Fruit fly (Drosophila melanogaster) whole organism, embryonic: ENCODE measurements around the gene Fas1.

Experiments used
- CG2129 ChIP-seq: fragments of 200-800 bp; sonication (Bioruptor generic); IDR thresholded peaks from 2 replicates; pipeline ENCODE4 v1.3.6; 2022; ENCODE audit warnings: missing biosample characterization, missing genetic modification characterization; ENCODE audit not compliant: partially characterized antibody
- Lhr ChIP-seq: fragments of 200-800 bp; sonication (Bioruptor generic); optimal IDR thresholded peaks from 3 replicates; lab custom pipeline; 2017; ENCODE audit warnings: mild to moderate bottlenecking, missing biosample characterization, missing genetic modification reagents, missing genetic modification characterization
- Ptx1 ChIP-seq: fragments of 200-800 bp; sonication (Bioruptor generic); IDR thresholded peaks from 2 replicates; pipeline ENCODE4 v1.3.6; 2022; ENCODE audit warnings: missing biosample characterization, missing genetic modification characterization
- al ChIP-seq: fragments of 200-800 bp; sonication (Bioruptor generic); IDR thresholded peaks from 2 replicates; pipeline ENCODE4 v1.3.6; 2022; ENCODE audit warnings: missing biosample characterization, missing genetic modification characterization
- eve ChIP-seq, 2 experiments: fragments of >200 bp; optimal IDR thresholded peaks; 2 replicates each; lab custom pipeline; 2017; ENCODE audit warnings: missing biosample characterization in 2 of 2, missing genetic modification characterization in 2 of 2
- otp ChIP-seq: fragments of 200-800 bp; sonication (Bioruptor generic); IDR thresholded peaks from 3 replicates; pipeline ENCODE4, ENCODE4 v1.3.6; 2022; ENCODE audit warnings: missing biosample characterization, missing genetic modification characterization
- psq ChIP-seq: fragments of 200-800 bp; sonication (Bioruptor generic); optimal IDR thresholded peaks from 2 replicates; lab custom pipeline; 2017; ENCODE audit warnings: missing biosample characterization, missing genetic modification characterization
- ssp ChIP-seq: fragments of 200-800 bp; sonication (Bioruptor generic); IDR thresholded peaks from 2 replicates; pipeline ENCODE4 v1.3.6; 2022; ENCODE audit warnings: missing biosample characterization, missing genetic modification characterization
- tup ChIP-seq: fragments of 200-800 bp; sonication (Bioruptor generic); optimal IDR thresholded peaks from 2 replicates; lab custom pipeline; 2016; ENCODE audit warnings: missing biosample characterization, mild to moderate bottlenecking, missing genetic modification characterization, moderate library complexity

dm6 chr3R:16605929-16606328 is 19.1 kb upstream of the Fas1 start:
- TF ChIP-seq CG2129 (GFP tag; lab: Robert Waterston, UW) (no peak), Lhr (GFP tag; lab: Kevin White, UChicago) (no peak), eve (GFP tag; optimal IDR thresholded peaks at IDR 0.05; lab: Kevin White, UChicago) (no peak), Ptx1 (GFP tag; lab: Robert Waterston, UW) (no peak), al (GFP tag; lab: Robert Waterston, UW) (no peak), tup (GFP tag; lab: Kevin White, UChicago) (no peak), psq (GFP tag; lab: Kevin White, UChicago) (no peak), ssp (GFP tag; lab: Robert Waterston, UW) (no peak), otp (GFP tag; lab: Robert Waterston, UW) (no peak)
